Fruit fly (Drosophila melanogaster) whole organism, embryonic: Measurements from ENCODE around the gene CG6656.
A peak's percentile ranks its signal among the peaks of the same experiment; 100 is the strongest.

Experiments used
- Adf1 ChIP-seq: fragments of 200-800 bp; sonication (Bioruptor generic); IDR thresholded peaks from 2 replicates; pipeline ENCODE4 v1.3.6; 2022; ENCODE audit warnings: missing biosample characterization, missing genetic modification characterization
- Asciz ChIP-seq: fragments of 200-800 bp; sonication (Bioruptor generic); optimal IDR thresholded peaks from 2 replicates; lab custom pipeline; 2017; ENCODE audit warnings: missing biosample characterization, mild to moderate bottlenecking, missing genetic modification characterization, missing genetic modification reagents
- CG10366 ChIP-seq: fragments of 200-800 bp; sonication (Bioruptor generic); IDR thresholded peaks from 2 replicates; pipeline ENCODE4 v1.3.6; 2022; ENCODE audit warnings: missing biosample characterization, missing genetic modification characterization
- CG10959 ChIP-seq: fragments of 200-800 bp; sonication (Bioruptor generic); IDR thresholded peaks from 2 replicates; pipeline ENCODE4 v1.3.6; 2022; ENCODE audit warnings: missing biosample characterization, missing genetic modification characterization
- CG11398 ChIP-seq: fragments of 200-800 bp; sonication (Bioruptor generic); optimal IDR thresholded peaks from 2 replicates; lab custom pipeline; 2016; ENCODE audit warnings: missing biosample characterization, missing genetic modification characterization
- CG12942 ChIP-seq: fragments of 200-800 bp; sonication (Bioruptor generic); optimal IDR thresholded peaks from 3 replicates; lab custom pipeline; 2016; ENCODE audit warnings: missing biosample characterization, missing genetic modification characterization
- CG13123 ChIP-seq: fragments of 200-800 bp; sonication (Bioruptor generic); optimal IDR thresholded peaks from 2 replicates; lab custom pipeline; 2016; ENCODE audit warnings: missing biosample characterization, missing genetic modification characterization
- CG13624 ChIP-seq: fragments of 200-800 bp; sonication (Bioruptor generic); optimal IDR thresholded peaks from 2 replicates; lab custom pipeline; 2016; ENCODE audit warnings: missing biosample characterization, missing genetic modification characterization
- CG14441 ChIP-seq: fragments of 200-800 bp; sonication (Bioruptor generic); IDR thresholded peaks from 2 replicates; pipeline ENCODE4 v1.3.6; 2022; ENCODE audit warnings: missing biosample characterization, missing genetic modification characterization
- CG15011 ChIP-seq: fragments of 200-800 bp; sonication (Bioruptor generic); optimal IDR thresholded peaks from 3 replicates; lab custom pipeline; 2018; ENCODE audit warnings: missing biosample characterization, mild to moderate bottlenecking, missing genetic modification characterization
- CG1529 ChIP-seq: fragments of 200-800 bp; sonication (Bioruptor generic); optimal IDR thresholded peaks from 3 replicates; lab custom pipeline; 2018; ENCODE audit warnings: missing biosample characterization, missing genetic modification characterization
- CG16813 ChIP-seq: fragments of 200-800 bp; sonication (Bioruptor generic); IDR thresholded peaks from 3 replicates; pipeline ENCODE4 v1.3.6; 2022; ENCODE audit warnings: missing biosample characterization, missing genetic modification characterization; ENCODE audit not compliant: partially characterized antibody
- CG17186 ChIP-seq: fragments of 200-800 bp; sonication (Bioruptor generic); optimal IDR thresholded peaks from 3 replicates; lab custom pipeline; 2017; ENCODE audit warnings: missing biosample characterization, missing genetic modification reagents, missing genetic modification characterization
- CG2120 ChIP-seq: fragments of 200-800 bp; sonication (Bioruptor generic); optimal IDR thresholded peaks from 3 replicates; lab custom pipeline; 2016; ENCODE audit warnings: missing biosample characterization, missing genetic modification characterization
- CG2875 ChIP-seq: fragments of 200-800 bp; sonication (Bioruptor generic); optimal IDR thresholded peaks from 2 replicates; lab custom pipeline; 2017; ENCODE audit warnings: missing biosample characterization, mild to moderate bottlenecking, missing genetic modification characterization, missing genetic modification reagents
- CG30020 ChIP-seq: fragments of 200-800 bp; optimal IDR thresholded peaks from 2 replicates; lab custom pipeline; 2019; ENCODE audit warnings: missing biosample characterization, mild to moderate bottlenecking, missing genetic modification characterization, moderate library complexity
- CG33213 ChIP-seq: fragments of 200-800 bp; sonication (Bioruptor generic); optimal IDR thresholded peaks from 3 replicates; lab custom pipeline; 2016; ENCODE audit warnings: missing biosample characterization, missing genetic modification characterization
- CG34422 ChIP-seq: fragments of 200-800 bp; sonication (Bioruptor generic); IDR thresholded peaks from 3 replicates; pipeline ENCODE4 v1.3.6; 2022; ENCODE audit warnings: missing biosample characterization, missing genetic modification characterization
- CG3838 ChIP-seq: fragments of 200-800 bp; sonication (Bioruptor generic); optimal IDR thresholded peaks from 3 replicates; lab custom pipeline; 2016; ENCODE audit warnings: missing biosample characterization, missing genetic modification characterization
- CG3847 ChIP-seq: fragments of 200-800 bp; sonication (Bioruptor generic); IDR thresholded peaks from 2 replicates; pipeline ENCODE4 v1.3.6; 2022; ENCODE audit warnings: missing biosample characterization, missing genetic modification characterization
- CG43689 ChIP-seq: fragments of 200-800 bp; sonication (Bioruptor generic); IDR thresholded peaks from 2 replicates; pipeline ENCODE4 v1.3.6; 2022; ENCODE audit warnings: missing biosample characterization, missing genetic modification characterization
- CG4707 ChIP-seq: fragments of 200-800 bp; sonication (Bioruptor generic); optimal IDR thresholded peaks from 2 replicates; lab custom pipeline; 2018; ENCODE audit warnings: missing biosample characterization, mild to moderate bottlenecking, missing genetic modification characterization, moderate library complexity
- CG7271 ChIP-seq: fragments of 200-800 bp; sonication (Bioruptor generic); optimal IDR thresholded peaks from 2 replicates; lab custom pipeline; 2018; ENCODE audit warnings: missing biosample characterization, mild to moderate bottlenecking, missing genetic modification characterization, moderate library complexity
- CG7786 ChIP-seq: fragments of 200-800 bp; sonication (Bioruptor generic); optimal IDR thresholded peaks from 2 replicates; lab custom pipeline; 2016; ENCODE audit warnings: missing biosample characterization, missing genetic modification characterization
- CG7987 ChIP-seq: fragments of 200-800 bp; sonication (Bioruptor generic); optimal IDR thresholded peaks from 2 replicates; lab custom pipeline; 2018; ENCODE audit warnings: missing biosample characterization, mild to moderate bottlenecking, missing genetic modification characterization, moderate library complexity
- CHES-1-like ChIP-seq: fragments of 200-800 bp; sonication (Bioruptor generic); optimal IDR thresholded peaks from 2 replicates; lab custom pipeline; 2016; ENCODE audit warnings: missing biosample characterization, missing genetic modification characterization
- Chrac-16 ChIP-seq: fragments of 200-800 bp; sonication (Bioruptor generic); optimal IDR thresholded peaks from 3 replicates; lab custom pipeline; 2016; ENCODE audit warnings: missing biosample characterization, missing genetic modification characterization
- D19A ChIP-seq: fragments of 200-800 bp; optimal IDR thresholded peaks from 3 replicates; lab custom pipeline; 2019; ENCODE audit warnings: missing biosample characterization, mild to moderate bottlenecking, missing genetic modification characterization, moderate library complexity
- D19B ChIP-seq: fragments of 200-800 bp; sonication (Bioruptor generic); optimal IDR thresholded peaks from 2 replicates; lab custom pipeline; 2017; ENCODE audit warnings: missing biosample characterization, mild to moderate bottlenecking, missing genetic modification characterization
- Dad ChIP-seq: fragments of 200-800 bp; sonication (Bioruptor generic); optimal IDR thresholded peaks from 3 replicates; lab custom pipeline; 2016; ENCODE audit warnings: missing biosample characterization, missing genetic modification characterization
- Deaf1 ChIP-seq: fragments of 200-800 bp; optimal IDR thresholded peaks from 3 replicates; lab custom pipeline; 2019; ENCODE audit warnings: missing biosample characterization, mild to moderate bottlenecking, missing genetic modification characterization, moderate library complexity
- Eip74EF ChIP-seq, 2 experiments: fragments of 200-800 bp in 1 of 2; fragments of >200 bp in 1 of 2; sonication (Bioruptor generic) in 1 of 2; optimal IDR thresholded peaks; 2 replicates each; lab custom pipeline; 2017 to 2019; ENCODE audit warnings: missing biosample characterization in 2 of 2, missing genetic modification characterization in 2 of 2, mild to moderate bottlenecking in 1 of 2, moderate library complexity in 1 of 2
- Elba2 ChIP-seq: fragments of 200-800 bp; sonication (Bioruptor generic); optimal IDR thresholded peaks from 3 replicates; lab custom pipeline; 2016; ENCODE audit warnings: missing biosample characterization, missing genetic modification characterization
- NC2α ChIP-seq: fragments of 200-800 bp; sonication (Bioruptor generic); optimal IDR thresholded peaks from 2 replicates; lab custom pipeline; 2016; ENCODE audit warnings: missing biosample characterization, missing genetic modification characterization
- Rfx ChIP-seq: fragments of 200-800 bp; sonication (Bioruptor generic); IDR thresholded peaks from 2 replicates; pipeline ENCODE4 v1.3.6; 2022; ENCODE audit warnings: missing biosample characterization, missing genetic modification characterization
- amos ChIP-seq: fragments of 200-800 bp; sonication (Bioruptor generic); IDR thresholded peaks from 2 replicates; pipeline ENCODE4 v1.3.6; 2022; ENCODE audit warnings: missing biosample characterization, missing genetic modification characterization; ENCODE audit not compliant: partially characterized antibody
- cad ChIP-seq: fragments of >200 bp; optimal IDR thresholded peaks from 2 replicates; lab custom pipeline; 2017; ENCODE audit warnings: missing biosample characterization, missing genetic modification characterization
- ci ChIP-seq: fragments of 200-800 bp; sonication (Bioruptor generic); IDR thresholded peaks from 3 replicates; pipeline ENCODE4 v1.3.6; 2022; ENCODE audit warnings: missing biosample characterization, missing genetic modification characterization
- dimm ChIP-seq: fragments of 200-800 bp; sonication (Bioruptor generic); IDR thresholded peaks from 2 replicates; pipeline ENCODE4 v1.3.6; 2022; ENCODE audit warnings: missing biosample characterization, missing genetic modification characterization
- gem ChIP-seq: fragments of 200-800 bp; sonication (Bioruptor generic); optimal IDR thresholded peaks from 2 replicates; lab custom pipeline; 2019; ENCODE audit warnings: missing biosample characterization, mild to moderate bottlenecking, missing genetic modification characterization, moderate library complexity
- kah ChIP-seq: fragments of 200-800 bp; sonication (Bioruptor generic); optimal IDR thresholded peaks from 2 replicates; lab custom pipeline; 2018; ENCODE audit warnings: missing biosample characterization, mild to moderate bottlenecking, missing genetic modification characterization
- luna ChIP-seq: fragments of 200-800 bp; sonication (Bioruptor generic); optimal IDR thresholded peaks from 2 replicates; lab custom pipeline; 2016; ENCODE audit warnings: missing biosample characterization, missing genetic modification characterization
- pho ChIP-seq: fragments of 200-800 bp; sonication (Bioruptor generic); optimal IDR thresholded peaks from 2 replicates; lab custom pipeline; 2016; ENCODE audit warnings: missing biosample characterization, missing genetic modification characterization
- repo ChIP-seq: fragments of 200-800 bp; sonication (Bioruptor generic); optimal IDR thresholded peaks from 2 replicates; lab custom pipeline; 2016; ENCODE audit warnings: missing biosample characterization, missing genetic modification characterization
- ro ChIP-seq: fragments of 200-800 bp; sonication (Bioruptor generic); IDR thresholded peaks from 2 replicates; pipeline ENCODE4 v1.3.6; 2022; ENCODE audit warnings: missing biosample characterization, missing genetic modification characterization
- sc ChIP-seq, 3 experiments: fragments of >200 bp in 2 of 3; fragments of 200-800 bp in 1 of 3; sonication (Bioruptor generic) in 1 of 3; optimal IDR thresholded peaks; 2 replicates in 2 of 3; 3 replicates in 1 of 3; lab custom pipeline; 2017; ENCODE audit warnings: mild to moderate bottlenecking in 1 of 3, missing biosample characterization in 1 of 3, missing genetic modification characterization in 1 of 3, missing genetic modification reagents in 1 of 3
- sug ChIP-seq: fragments of 200-800 bp; optimal IDR thresholded peaks from 2 replicates; lab custom pipeline; 2019; ENCODE audit warnings: missing biosample characterization, mild to moderate bottlenecking, missing genetic modification characterization, moderate library complexity
- tx ChIP-seq: fragments of 200-800 bp; sonication (Bioruptor generic); optimal IDR thresholded peaks from 2 replicates; lab custom pipeline; 2016; ENCODE audit warnings: missing biosample characterization, missing genetic modification characterization
- zf30C ChIP-seq: fragments of 200-800 bp; sonication (Bioruptor generic); optimal IDR thresholded peaks from 3 replicates; lab custom pipeline; 2018; ENCODE audit warnings: missing biosample characterization, mild to moderate bottlenecking, missing genetic modification characterization

CG6656 gene

DNA sequence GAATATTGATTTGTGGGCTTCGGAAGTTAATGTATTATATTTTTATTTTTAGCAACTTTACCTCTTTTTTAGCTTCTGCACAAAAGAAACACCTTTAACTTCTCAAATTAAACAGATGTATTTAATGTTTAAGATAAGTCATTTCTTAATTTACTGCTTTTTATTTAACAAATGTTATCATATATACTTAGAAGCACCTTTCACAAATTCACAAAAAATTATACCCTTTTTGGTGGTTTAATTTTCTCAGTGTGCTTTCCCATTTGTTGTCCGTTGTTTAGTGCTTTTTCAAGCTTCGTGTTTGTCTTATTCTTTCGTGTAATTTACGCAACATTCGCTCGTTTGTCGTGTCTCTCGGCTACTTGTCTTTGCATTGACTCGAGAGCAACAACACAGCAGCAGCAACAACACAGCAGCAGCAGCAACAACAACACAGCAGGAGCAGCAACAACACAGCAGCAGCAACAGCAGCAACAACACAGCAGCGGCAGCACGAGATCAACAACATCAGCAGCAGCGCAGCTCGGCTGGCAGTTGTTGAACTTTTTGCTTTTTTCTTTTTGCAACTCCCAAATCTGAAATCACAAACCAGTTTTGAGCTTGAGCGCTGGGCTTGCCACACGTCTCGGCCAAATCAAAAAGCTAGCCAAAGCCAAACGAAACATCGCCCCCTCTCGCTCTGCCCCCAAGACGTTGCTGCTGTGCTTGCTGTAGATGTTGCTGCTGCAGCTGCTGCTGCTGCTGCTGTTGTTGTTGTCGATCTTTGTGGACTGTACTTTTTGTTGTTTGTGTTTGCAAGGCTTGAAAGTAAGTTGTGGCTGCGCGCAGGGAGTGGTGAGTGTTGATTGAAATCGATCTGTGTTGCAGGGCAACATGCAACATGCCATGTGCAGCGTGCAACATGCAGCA lies 37.8 kb upstream of the CG6656 start (continued):
- TF ChIP-seq luna (no peak), gem (tag; lab: Kevin White, UChicago) (peak; percentile 62), CG2120 (GFP tag; lab: Kevin White, UChicago) (no peak), CG7786 (no peak), Elba2 (GFP tag; lab: Kevin White, UChicago) (no peak), Adf1 (GFP tag; lab: Robert Waterston, UW) (peak; percentile 56), CG13624 (no peak), CHES-1-like (GFP tag; lab: Kevin White, UChicago) (no peak), CG43689 (GFP tag; lab: Robert Waterston, UW) (0 out of 2 replicates have a peak, but pooled peaks have one; percentile 40), CG10959 (GFP tag; lab: Robert Waterston, UW) (no peak), CG16813 (GFP tag; lab: Robert Waterston, UW) (no peak), D19A (peak; percentile 33), sc (optimal IDR thresholded peaks at IDR 0.05; lab: Kevin White, UChicago) (no peak), sc (GFP tag; optimal IDR thresholded peaks at IDR 0.05; lab: Kevin White, UChicago) (no peak), CG3847 (GFP tag; lab: Robert Waterston, UW) (no peak), Chrac-16 (GFP tag; lab: Kevin White, UChicago) (no peak), CG15011 (GFP tag; lab: Kevin White, UChicago) (no peak), zf30C (GFP tag; lab: Kevin White, UChicago) (no peak), amos (GFP tag; lab: Robert Waterston, UW) (no peak), sug (no peak), cad (no peak), CG7271 (no peak), CG33213 (GFP tag; lab: Kevin White, UChicago) (no peak), D19B (GFP tag; lab: Kevin White, UChicago) (no peak), repo (GFP tag; lab: Kevin White, UChicago) (no peak), Deaf1 (tag; lab: Kevin White, UChicago) (peak; percentile 77), CG10366 (GFP tag; lab: Robert Waterston, UW) (no peak), CG3838 (GFP tag; lab: Kevin White, UChicago) (no peak), ci (GFP tag; lab: Robert Waterston, UW) (peak; percentile 30; the same call in 2 of the 3 replicates), CG30020 (tag; lab: Kevin White, UChicago) (no peak), CG4707 (GFP tag; lab: Kevin White, UChicago) (no peak), Asciz (GFP tag; lab: Kevin White, UChicago) (peak; percentile 58), Dad (GFP tag; lab: Kevin White, UChicago) (no peak), CG11398 (GFP tag; lab: Kevin White, UChicago) (no peak), Eip74EF (GFP tag; optimal IDR thresholded peaks at IDR 0.05; lab: Kevin White, UChicago) (no peak), CG2875 (GFP tag; lab: Kevin White, UChicago) (no peak), NC2α (GFP tag; lab: Kevin White, UChicago) (no peak), CG14441 (GFP tag; lab: Robert Waterston, UW) (peak; percentile 67), pho (no peak), tx (GFP tag; lab: Kevin White, UChicago) (no peak), dimm (GFP tag; lab: Robert Waterston, UW) (no peak), Rfx (GFP tag; lab: Robert Waterston, UW) (no peak), CG7987 (no peak), CG17186 (GFP tag; lab: Kevin White, UChicago) (no peak), CG13123 (GFP tag; lab: Kevin White, UChicago) (no peak), CG12942 (no peak), CG1529 (GFP tag; lab: Kevin White, UChicago) (no peak), kah (GFP tag; lab: Kevin White, UChicago) (no peak), CG34422 (no peak; the same call in 2 of the 3 replicates), ro (no peak)
